Worm (Caenorhabditis elegans) whole organism, late embryonic: Measurements from ENCODE around the gene lgc-35.

Experiments
- C08G9.2 ChIP-seq: sonication (generic microtip); optimal IDR thresholded peaks from 2 replicates; lab custom pipeline; 2016; ENCODE audit warnings: mild to moderate bottlenecking, missing genetic modification characterization, moderate library complexity, missing compliant biosample characterization
- C38D4.7 ChIP-seq: fragments of 200-800 bp; sonication (Bioruptor generic); optimal IDR thresholded peaks from 2 replicates; lab custom pipeline; 2018; ENCODE audit warnings: mild to moderate bottlenecking, missing genetic modification characterization, moderate library complexity, missing compliant biosample characterization
- F13H6.1 ChIP-seq: sonication (generic microtip); optimal IDR thresholded peaks from 2 replicates; lab custom pipeline; 2016; ENCODE audit warnings: missing genetic modification characterization, missing compliant biosample characterization
- K02D7.2 ChIP-seq: sonication (generic microtip); optimal IDR thresholded peaks from 2 replicates; lab custom pipeline; 2017; ENCODE audit warnings: mild to moderate bottlenecking, missing genetic modification characterization, missing compliant biosample characterization
- K09A11.1 ChIP-seq: sonication (generic microtip); optimal IDR thresholded peaks from 2 replicates; lab custom pipeline; 2017; ENCODE audit warnings: antibody characterized with exemption, mild to moderate bottlenecking, missing genetic modification characterization, missing compliant biosample characterization; ENCODE audit not compliant: insufficient read depth
- ahr-1 ChIP-seq: sonication (generic microtip); optimal IDR thresholded peaks from 2 replicates; lab custom pipeline; 2016; ENCODE audit warnings: missing genetic modification characterization, missing compliant biosample characterization
- ama-1 ChIP-seq: fragments of 150-350 bp; optimal IDR thresholded peaks from 2 replicates; lab custom pipeline; 2014
- ceh-18 ChIP-seq: sonication (generic microtip); optimal IDR thresholded peaks from 2 replicates; lab custom pipeline; 2016; ENCODE audit warnings: missing genetic modification characterization, missing compliant biosample characterization
- ceh-19 ChIP-seq: fragments of 200-800 bp; sonication (Bioruptor generic); optimal IDR thresholded peaks from 2 replicates; lab custom pipeline; 2018; ENCODE audit warnings: mild to moderate bottlenecking, missing genetic modification characterization, missing compliant biosample characterization
- ceh-22 ChIP-seq: sonication (generic microtip); optimal IDR thresholded peaks from 2 replicates; lab custom pipeline; 2017; ENCODE audit warnings: missing biosample characterization, missing genetic modification characterization
- ceh-24 ChIP-seq: sonication (generic microtip); optimal IDR thresholded peaks from 2 replicates; lab custom pipeline; 2016; ENCODE audit warnings: mild to moderate bottlenecking, missing genetic modification characterization, missing compliant biosample characterization
- ceh-45 ChIP-seq: fragments of 200-800 bp; sonication (Bioruptor generic); IDR thresholded peaks from 2 replicates; pipeline ENCODE4 v1.3.6; 2022; ENCODE audit warnings: missing genetic modification reagents, missing genetic modification characterization, missing compliant biosample characterization
- ceh-48 ChIP-seq: sonication (generic microtip); optimal IDR thresholded peaks from 2 replicates; lab custom pipeline; 2016; ENCODE audit warnings: missing genetic modification characterization, inconsistent platforms, missing compliant biosample characterization
- ceh-6 ChIP-seq: fragments of 200-800 bp; sonication (Bioruptor generic); optimal IDR thresholded peaks from 2 replicates; lab custom pipeline; 2018; ENCODE audit warnings: mild to moderate bottlenecking, missing genetic modification characterization, missing compliant biosample characterization
- ceh-9 ChIP-seq: sonication (generic microtip); optimal IDR thresholded peaks from 2 replicates; lab custom pipeline; 2016; ENCODE audit warnings: mild to moderate bottlenecking, missing genetic modification characterization, inconsistent platforms, missing compliant biosample characterization
- dve-1 ChIP-seq: sonication (generic microtip); optimal IDR thresholded peaks from 2 replicates; lab custom pipeline; 2017; ENCODE audit warnings: antibody characterized with exemption, mild to moderate bottlenecking, missing genetic modification characterization, missing compliant biosample characterization
- elt-4 ChIP-seq: sonication (generic microtip); optimal IDR thresholded peaks from 2 replicates; lab custom pipeline; 2016; ENCODE audit warnings: missing genetic modification characterization, missing compliant biosample characterization
- eyg-1 ChIP-seq: sonication (generic microtip); optimal IDR thresholded peaks from 2 replicates; lab custom pipeline; 2016; ENCODE audit warnings: missing genotype, missing genetic modification characterization, missing compliant biosample characterization
- fax-1 ChIP-seq: sonication (generic microtip); optimal IDR thresholded peaks from 2 replicates; lab custom pipeline; 2016; ENCODE audit warnings: missing genotype, missing genetic modification characterization, missing compliant biosample characterization
- fkh-6 ChIP-seq: sonication (generic microtip); optimal IDR thresholded peaks from 2 replicates; lab custom pipeline; 2016; ENCODE audit warnings: missing genetic modification characterization, missing compliant biosample characterization
- gmeb-2 ChIP-seq: sonication (generic microtip); optimal IDR thresholded peaks from 2 replicates; lab custom pipeline; 2016; ENCODE audit warnings: missing genetic modification characterization, inconsistent platforms, missing compliant biosample characterization
- hlh-13 ChIP-seq: fragments of 200-800 bp; sonication (Bioruptor generic); optimal IDR thresholded peaks from 2 replicates; lab custom pipeline; 2018; ENCODE audit warnings: mild to moderate bottlenecking, missing genetic modification characterization, missing compliant biosample characterization
- hlh-30 ChIP-seq: sonication (generic microtip); optimal IDR thresholded peaks from 2 replicates; lab custom pipeline; 2017; ENCODE audit warnings: antibody characterized with exemption, missing genetic modification characterization, missing compliant biosample characterization; ENCODE audit not compliant: insufficient read depth
- hlh-8 ChIP-seq: sonication (generic microtip); optimal IDR thresholded peaks from 2 replicates; lab custom pipeline; 2016; ENCODE audit warnings: missing genotype, missing genetic modification characterization, missing compliant biosample characterization
- lim-6 ChIP-seq: sonication (generic microtip); optimal IDR thresholded peaks from 2 replicates; lab custom pipeline; 2016; ENCODE audit warnings: missing genetic modification characterization, missing compliant biosample characterization
- pag-3 ChIP-seq: sonication (generic microtip); optimal IDR thresholded peaks from 2 replicates; lab custom pipeline; 2016; ENCODE audit warnings: missing compliant biosample characterization, missing genetic modification characterization, borderline replicate concordance
- pat-9 ChIP-seq: fragments of 200-800 bp; sonication (Bioruptor generic); optimal IDR thresholded peaks from 2 replicates; lab custom pipeline; 2018; ENCODE audit warnings: mild to moderate bottlenecking, missing genetic modification characterization, moderate library complexity, missing compliant biosample characterization
- pqm-1 ChIP-seq: sonication (generic microtip); optimal IDR thresholded peaks from 2 replicates; lab custom pipeline; 2016; ENCODE audit warnings: missing genetic modification characterization, missing compliant biosample characterization
- pros-1 ChIP-seq: fragments of 150-350 bp; optimal IDR thresholded peaks from 2 replicates; lab custom pipeline; 2014; ENCODE audit warnings: missing biosample characterization, missing genetic modification reagents, missing genetic modification characterization
- ttx-3 ChIP-seq: sonication (generic microtip); optimal IDR thresholded peaks from 2 replicates; lab custom pipeline; 2016; ENCODE audit warnings: missing genetic modification reagents, missing genetic modification characterization, missing compliant biosample characterization
- unc-3 ChIP-seq, 2 experiments: fragments of 200-800 bp in 1 of 2; sonication (Bioruptor generic) in 1 of 2; sonication (generic microtip) in 1 of 2; conservative IDR thresholded peaks in 1 of 2; optimal IDR thresholded peaks in 1 of 2; 2 replicates each; pipeline versions ENCODE4 v1.3.6 to Lab custom; 2016 to 2022; ENCODE audit warnings: missing compliant biosample characterization in 2 of 2, missing genetic modification characterization in 2 of 2, missing genetic modification reagents in 1 of 2
- unc-55 ChIP-seq: sonication (generic microtip); optimal IDR thresholded peaks from 2 replicates; lab custom pipeline; 2017; ENCODE audit warnings: missing biosample characterization, missing genetic modification reagents, missing genetic modification characterization
- unc-86 ChIP-seq: sonication (generic microtip); optimal IDR thresholded peaks from 2 replicates; lab custom pipeline; 2016; ENCODE audit warnings: missing genetic modification characterization, missing compliant biosample characterization
- ztf-16 ChIP-seq: sonication (generic microtip); optimal IDR thresholded peaks from 2 replicates; lab custom pipeline; 2017; ENCODE audit warnings: missing genetic modification characterization, missing compliant biosample characterization

lgc-35 gene

DNA sequence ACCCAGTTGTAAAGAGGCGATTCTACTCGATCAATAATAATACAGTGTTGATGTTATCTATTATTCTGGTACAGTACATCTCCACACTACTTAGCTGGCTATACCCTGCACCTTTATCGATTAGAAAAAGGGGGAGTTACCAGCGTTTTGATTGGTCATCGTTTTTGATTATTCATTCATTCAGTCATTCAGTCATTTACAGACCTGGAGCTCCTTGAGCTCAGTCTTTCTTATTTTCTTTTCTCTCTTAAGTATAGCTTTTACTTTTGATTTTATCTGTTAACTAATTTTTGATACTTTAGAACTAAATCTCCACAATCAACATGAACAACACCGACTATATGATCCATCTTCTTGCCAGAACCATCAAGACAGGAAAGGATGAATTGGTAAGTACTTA lies 10.2 kb upstream of the lgc-35 start, which contains the start of gene Y46G5A.28:
TSS of gene Y46G5A.28 (plus strand) at position 301 of the 400 bp plus-strand sequence.
- TF ChIP-seq fax-1 (tag; lab: Kevin White, UChicago) (no peak), dve-1 (tag; lab: Kevin White, UChicago) (no peak), ztf-16 (no peak), K09A11.1 (tag; lab: Kevin White, UChicago) (no peak), ceh-24 (tag; lab: Kevin White, UChicago) (no peak), ceh-45 (no peak), ama-1 (lab: Kevin White, UChicago) (no peak), hlh-13 (GFP tag; lab: Kevin White, UChicago) (no peak), hlh-30 (tag; lab: Kevin White, UChicago) (no peak), ceh-9 (tag; lab: Kevin White, UChicago) (no peak), hlh-8 (tag; lab: Kevin White, UChicago) (no peak), ahr-1 (tag; lab: Kevin White, UChicago) (no peak), pros-1 (no peak), unc-3 (GFP tag; conservative IDR thresholded peaks at IDR 0.05; lab: Robert Waterston, UW) (no peak), unc-3 (tag; optimal IDR thresholded peaks at IDR 0.05; lab: Kevin White, UChicago) (no peak), lim-6 (tag; lab: Kevin White, UChicago) (no peak), eyg-1 (no peak)

ce11 chrII:12847736-12848135 lies 7.8 kb upstream of the lgc-35 start, which contains the start of gene pes-10:
pes-10 (minus strand) TSS chrII:12847836.
- TF ChIP-seq ceh-6 (GFP tag; lab: Kevin White, UChicago) (no peak), unc-86 (tag; lab: Kevin White, UChicago) (no peak), ttx-3 (tag; lab: Kevin White, UChicago) (no peak)
- TF ChIP-seq, all 69 proteins: peak for 0

DNA sequence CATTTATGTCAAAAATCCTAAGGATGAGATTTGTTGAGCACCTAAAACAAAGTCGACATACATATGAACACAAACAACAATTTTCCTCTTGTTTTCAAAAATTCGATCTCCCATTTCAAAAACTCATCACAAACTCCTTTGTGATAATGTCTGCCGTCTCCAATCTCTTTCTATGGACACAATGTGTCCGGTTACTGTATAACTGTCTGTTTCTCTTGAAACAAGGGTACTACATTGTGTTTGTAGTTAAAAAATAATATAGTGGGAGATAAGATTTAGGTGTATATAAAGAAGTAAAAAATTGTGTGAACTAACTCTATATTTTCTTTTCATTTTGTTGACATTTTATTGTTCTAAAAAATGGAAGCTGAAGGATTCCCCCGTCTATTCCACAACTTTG lies 9.6 kb downstream of the lgc-35 start, which contains the start of gene bcmo-1:
TSS of gene bcmo-1 (plus strand) at position 330 of the 400 bp plus-strand sequence.
- TF ChIP-seq dve-1 (tag; lab: Kevin White, UChicago) (no peak), unc-55 (GFP tag; lab: Kevin White, UChicago) (no peak)

ce11 chrII:12828863-12829262 lies 11.1 kb downstream of the lgc-35 start, which contains the start of gene Y46G5A.23:
Y46G5A.23 (minus strand) TSS chrII:12828963.
- no peak for TF ChIP-seq elt-4 (tag; lab: Kevin White, UChicago)
- TF ChIP-seq pat-9 (tag; lab: Kevin White, UChicago) = no peak
- no peak for TF ChIP-seq F13H6.1
- TF ChIP-seq K02D7.2 (tag; lab: Kevin White, UChicago) = no peak
- TF ChIP-seq gmeb-2 (tag; lab: Kevin White, UChicago) = no peak
- TF ChIP-seq pqm-1 (tag; lab: Kevin White, UChicago) = no peak

- TF ChIP-seq fkh-6 (tag; lab: Kevin White, UChicago) = no peak
- TF ChIP-seq C38D4.7 = no peak
- TF ChIP-seq ceh-22 (tag; lab: Kevin White, UChicago) = no peak
- no peak for TF ChIP-seq pag-3 (tag; lab: Kevin White, UChicago)
- no peak for TF ChIP-seq fax-1 (tag; lab: Kevin White, UChicago)
- no peak for TF ChIP-seq ceh-18 (tag; lab: Kevin White, UChicago)
- no peak for TF ChIP-seq C08G9.2 (tag; lab: Kevin White, UChicago)
- no peak for TF ChIP-seq ceh-19 (GFP tag; lab: Kevin White, UChicago)
- no peak for TF ChIP-seq ceh-48 (tag; lab: Kevin White, UChicago)
Observed at ce11 chrII:12826752-12827151, 13.2 kb downstream of the lgc-35 start, which contains the start of gene Y46G5A.38. Y46G5A.38 (plus strand) TSS chrII:12827052.
